Worm (Caenorhabditis elegans): ENCODE measurements around the gene ace-4.

The ace-4 gene

ce11 chrII:14251400-14251940 lies 53.6 kb downstream of the ace-4 start (continued):
- peak; percentile 14 for TF ChIP-seq pag-3 (tag; optimal IDR thresholded peaks at IDR 0.05; ENCODE audit: borderline replicate concordance, insufficient read depth)
- TF ChIP-seq unc-130 (tag; optimal IDR thresholded peaks at IDR 0.05), result peak; percentile 61
- TF ChIP-seq lin-35 (GFP tag; optimal IDR thresholded peaks at IDR 0.05), result peak; percentile 96 to 97
- TF ChIP-seq aly-2 (tag; optimal IDR thresholded peaks at IDR 0.05), result peak; percentile 48
- TF ChIP-seq fkh-10 (GFP tag; optimal IDR thresholded peaks at IDR 0.05), result peak; percentile 40
- TF ChIP-seq ceh-90 (tag; optimal IDR thresholded peaks at IDR 0.05), result peak; percentile 64
- peak in 2 of 6 experiments; percentile 26 to 41 for TF ChIP-seq elt-3 (tag; optimal IDR thresholded peaks at IDR 0.05)
- TF ChIP-seq zag-1 (tag; optimal IDR thresholded peaks at IDR 0.05), result no peak
- peak; percentile 54 for TF ChIP-seq vab-15 (tag; optimal IDR thresholded peaks at IDR 0.05)
- peak; percentile 54 for TF ChIP-seq F16B12.6 (tag; optimal IDR thresholded peaks at IDR 0.05)
- peak; percentile 71 for TF ChIP-seq lin-39 (tag; optimal IDR thresholded peaks at IDR 0.05)
- TF ChIP-seq ces-1 (GFP tag; optimal IDR thresholded peaks at IDR 0.05), result no peak
- peak; percentile 82 for TF ChIP-seq elt-2 (tag; optimal IDR thresholded peaks at IDR 0.05)
- TF ChIP-seq tlp-1 (tag; optimal IDR thresholded peaks at IDR 0.05), result no peak
- TF ChIP-seq ama-1 (optimal IDR thresholded peaks at IDR 0.05), result peak; percentile 85
- TF ChIP-seq lin-15B (tag; optimal IDR thresholded peaks at IDR 0.05), result peak; percentile 50
- peak; percentile 8 for TF ChIP-seq aha-1 (tag; optimal IDR thresholded peaks at IDR 0.05)
- peak; percentile 95 for TF ChIP-seq snu-23 (GFP tag; optimal IDR thresholded peaks at IDR 0.05)
- peak; percentile 72 for TF ChIP-seq sup-37 (GFP tag; optimal IDR thresholded peaks at IDR 0.05)
- TF ChIP-seq lin-14 (GFP tag; optimal IDR thresholded peaks at IDR 0.05), result peak; percentile 95
- peak; percentile 73 for TF ChIP-seq isw-1 (GFP tag; IDR thresholded peaks at IDR 0.05)
- peak; percentile 81 for TF ChIP-seq hpl-2 (GFP tag; optimal IDR thresholded peaks at IDR 0.05)
- peak; percentile 40; the same call in 1 of the 2 replicates for TF ChIP-seq unc-98 (GFP tag; IDR thresholded peaks at IDR 0.05)
- peak; percentile 8 to 89 for TF ChIP-seq mdl-1 (tag; optimal IDR thresholded peaks at IDR 0.05)
- TF ChIP-seq dpl-1 (GFP tag; optimal IDR thresholded peaks at IDR 0.05), result peak; percentile 96 to 97 (median 96)
- peak; percentile 92 for TF ChIP-seq swsn-7 (tag; optimal IDR thresholded peaks at IDR 0.05)
- peak; percentile 1 to 92 for TF ChIP-seq ztf-11 (tag; optimal IDR thresholded peaks at IDR 0.05)
- TF ChIP-seq jun-1 (tag; optimal IDR thresholded peaks at IDR 0.05), result peak; percentile 88
- TF ChIP-seq unc-86 (tag; optimal IDR thresholded peaks at IDR 0.05), result peak; percentile 95
- TF ChIP-seq nhr-20 (tag; optimal IDR thresholded peaks at IDR 0.05), result peak; percentile 96
- peak; percentile 65 for TF ChIP-seq mab-9 (GFP tag; IDR thresholded peaks at IDR 0.05)
- peak in 1 of 2 experiments; percentile 35 for TF ChIP-seq egl-27 (tag; optimal IDR thresholded peaks at IDR 0.05)
- TF ChIP-seq nhr-12 (tag; optimal IDR thresholded peaks at IDR 0.05), result no peak
- no peak for TF ChIP-seq C34B4.2 (tag; optimal IDR thresholded peaks at IDR 0.05)
- peak; percentile 63 for TF ChIP-seq fos-1 (tag; optimal IDR thresholded peaks at IDR 0.05)
- peak; percentile 97 for TF ChIP-seq nhr-47 (tag; optimal IDR thresholded peaks at IDR 0.05)
- TF ChIP-seq C04F5.9 (tag; optimal IDR thresholded peaks at IDR 0.05), result peak; percentile 71
- TF ChIP-seq lsy-2 (tag; optimal IDR thresholded peaks at IDR 0.05), result peak; percentile 77 to 87

DNA sequence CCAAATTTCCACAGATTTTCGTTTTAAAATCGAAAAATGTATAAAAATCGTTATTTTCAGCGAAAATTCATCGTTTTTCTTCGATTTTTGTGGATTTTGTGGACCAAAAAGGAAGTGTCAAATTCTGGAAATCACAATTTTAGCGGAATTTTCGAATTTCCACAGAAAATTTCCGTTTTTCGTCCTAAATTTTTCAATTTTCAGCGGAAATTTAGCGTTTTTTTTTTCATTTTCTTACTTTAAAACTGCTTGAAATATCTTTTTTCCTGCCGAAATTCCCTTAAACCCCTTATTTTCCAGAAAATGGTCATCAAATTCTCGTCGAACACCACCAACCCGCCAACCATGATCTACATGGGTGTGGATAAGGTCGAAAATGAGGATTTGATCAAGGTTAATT lies 54.2 kb downstream of the ace-4 start, which contains the start of gene Y54G11A.2:
TSS of gene Y54G11A.2 (plus strand) at position 301 of the 400 bp plus-strand sequence.
- no peak for TF ChIP-seq unc-62 (GFP tag; optimal IDR thresholded peaks at IDR 0.05)
- no peak for TF ChIP-seq nhr-12 (tag; optimal IDR thresholded peaks at IDR 0.05)
- no peak for TF ChIP-seq ces-1 (GFP tag; optimal IDR thresholded peaks at IDR 0.05)

Measured in whole organism, L1 larva.